Fruit fly (Drosophila melanogaster): Measurements from ENCODE around the gene dnk.

dnk gene

dm6 chr3R:19028758-19029157 is 48.0 kb downstream of the dnk start, which contains the start of the genes GatA and P5cr (continued):
- TF ChIP-seq CG18619 (GFP tag; optimal IDR thresholded peaks at IDR 0.05), result peak; percentile 69
- TF ChIP-seq Stat92E (GFP tag; optimal IDR thresholded peaks at IDR 0.05), result no peak
- TF ChIP-seq slou (GFP tag; optimal IDR thresholded peaks at IDR 0.05), result peak; percentile 68
- no peak for TF ChIP-seq ato (GFP tag; IDR thresholded peaks at IDR 0.05; ENCODE audit: partially characterized antibody)
- peak; percentile 97 for TF ChIP-seq slbo (GFP tag; IDR thresholded peaks at IDR 0.05)
- TF ChIP-seq ara (GFP tag; IDR thresholded peaks at IDR 0.05), result peak; percentile 60
- TF ChIP-seq CG13287 (GFP tag; IDR thresholded peaks at IDR 0.05; ENCODE audit: partially characterized antibody), result peak; percentile 33; the same call in 1 of the 2 replicates
- TF ChIP-seq tll (GFP tag; optimal IDR thresholded peaks at IDR 0.05), result no peak
- TF ChIP-seq ab (GFP tag; optimal IDR thresholded peaks at IDR 0.05), result peak; percentile 38
- peak; percentile 60 for TF ChIP-seq Xrp1 (GFP tag; IDR thresholded peaks at IDR 0.05)
- no peak for TF ChIP-seq CG3726 (GFP tag; IDR thresholded peaks at IDR 0.05)
- TF ChIP-seq CG2116 (GFP tag; optimal IDR thresholded peaks at IDR 0.05), result peak; percentile 17
- no peak for TF ChIP-seq scrt (GFP tag; optimal IDR thresholded peaks at IDR 0.05)
- peak; percentile 83 to 92 for TF ChIP-seq dpn (GFP tag; optimal IDR thresholded peaks at IDR 0.05)
- no peak for TF ChIP-seq CG2129 (GFP tag; IDR thresholded peaks at IDR 0.05; ENCODE audit: partially characterized antibody)
- peak; percentile 61 for TF ChIP-seq Usf (GFP tag; optimal IDR thresholded peaks at IDR 0.05)
- TF ChIP-seq Rx (GFP tag; IDR thresholded peaks at IDR 0.05), result peak; percentile 78
- no peak for TF ChIP-seq zen2 (GFP tag; IDR thresholded peaks at IDR 0.05; ENCODE audit: partially characterized antibody)
- TF ChIP-seq seq (GFP tag; IDR thresholded peaks at IDR 0.05), result no peak
- no peak for TF ChIP-seq sna (GFP tag; IDR thresholded peaks at IDR 0.05; ENCODE audit: partially characterized antibody)
- peak; percentile 82 for TF ChIP-seq grau (tag; optimal IDR thresholded peaks at IDR 0.05)
- TF ChIP-seq salm (tag; optimal IDR thresholded peaks at IDR 0.05), result peak; percentile 49
- no peak for TF ChIP-seq CG17612 (GFP tag; IDR thresholded peaks at IDR 0.05)
- no peak; the same call in 1 of the 2 replicates for TF ChIP-seq GATAe (GFP tag; conservative IDR thresholded peaks at IDR 0.05)
- TF ChIP-seq CG32532 (GFP tag; IDR thresholded peaks at IDR 0.05), result peak; percentile 94
- TF ChIP-seq CG4360 (GFP tag; IDR thresholded peaks at IDR 0.05), result no peak
- peak; percentile 67 for TF ChIP-seq CG11398 (GFP tag; optimal IDR thresholded peaks at IDR 0.05)
- TF ChIP-seq CG10209 (GFP tag; optimal IDR thresholded peaks at IDR 0.05), result peak; percentile 75
- TF ChIP-seq CG2202 (tag; optimal IDR thresholded peaks at IDR 0.05), result no peak
- peak; percentile 84 for TF ChIP-seq chn (GFP tag; optimal IDR thresholded peaks at IDR 0.05)
- TF ChIP-seq CG10267 (tag; optimal IDR thresholded peaks at IDR 0.05), result peak; percentile 39
- peak; percentile 74 for TF ChIP-seq sd (tag; optimal IDR thresholded peaks at IDR 0.05)
- peak; percentile 98 for TF ChIP-seq Med (GFP tag)
- TF ChIP-seq sr (GFP tag; IDR thresholded peaks at IDR 0.05), result peak; percentile 69
- TF ChIP-seq CG42726 (GFP tag; IDR thresholded peaks at IDR 0.05; ENCODE audit: partially characterized antibody), result peak; percentile 43; the same call in 1 of the 2 replicates
- TF ChIP-seq al (GFP tag; IDR thresholded peaks at IDR 0.05), result peak; percentile 80
- no peak for TF ChIP-seq Hr78 (GFP tag; optimal IDR thresholded peaks at IDR 0.05)
- TF ChIP-seq bcd (GFP tag; optimal IDR thresholded peaks at IDR 0.05), result peak; percentile 82
- TF ChIP-seq CG3838 (GFP tag; optimal IDR thresholded peaks at IDR 0.05), result peak; percentile 29
- peak; percentile 84 for TF ChIP-seq ems (GFP tag; optimal IDR thresholded peaks at IDR 0.05)
- TF ChIP-seq nom (GFP tag; optimal IDR thresholded peaks at IDR 0.05), result peak; percentile 69
- peak; percentile 57 for TF ChIP-seq CG11723 (GFP tag; optimal IDR thresholded peaks at IDR 0.05)
- TF ChIP-seq MTF-1 (GFP tag; optimal IDR thresholded peaks at IDR 0.05; ENCODE audit: borderline replicate concordance), result peak; percentile 73
- TF ChIP-seq schlank (tag; optimal IDR thresholded peaks at IDR 0.05), result peak; percentile 88
- peak; percentile 39; the same call in 1 of the 2 replicates for TF ChIP-seq CG8765 (GFP tag; IDR thresholded peaks at IDR 0.05)
- peak; percentile 80 for TF ChIP-seq rib (GFP tag; IDR thresholded peaks at IDR 0.05)
- TF ChIP-seq yki (optimal IDR thresholded peaks at IDR 0.05), result no peak
- TF ChIP-seq fd64A (GFP tag; optimal IDR thresholded peaks at IDR 0.05), result no peak
- TF ChIP-seq CG8089 (GFP tag; optimal IDR thresholded peaks at IDR 0.05), result peak; percentile 64
- peak; percentile 64 for TF ChIP-seq CG12219 (GFP tag; optimal IDR thresholded peaks at IDR 0.05)

Data from whole organism, embryonic.